Worm (Caenorhabditis elegans): ENCODE measurements around the gene nspg-8.

The nspg-8 gene

DNA sequence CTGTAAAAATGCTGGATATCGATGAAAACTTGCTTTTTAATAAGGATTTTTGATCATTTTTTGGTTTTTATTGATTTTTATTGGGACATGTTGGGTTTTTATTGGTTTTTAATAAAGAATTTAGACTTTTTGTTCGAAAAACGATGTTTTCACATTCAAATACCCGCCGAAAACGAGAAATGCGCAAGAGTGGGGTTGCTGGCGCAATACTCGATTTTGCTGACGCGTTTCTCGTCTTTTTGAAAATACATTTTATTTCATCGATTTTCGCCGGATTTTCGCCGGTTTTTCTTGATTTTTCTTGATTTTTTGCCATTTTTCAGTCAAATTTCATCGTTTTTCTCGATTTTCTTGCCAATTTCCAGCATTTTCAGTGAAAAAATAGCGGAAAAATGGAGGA is 39.1 kb upstream of the nspg-8 start, which contains the start of gene smr-1 (continued):
- TF ChIP-seq attf-3 (GFP tag; conservative IDR thresholded peaks at IDR 0.05) (peak; percentile 43; the same call in 1 of the 2 replicates), zfh-2 (GFP tag; conservative IDR thresholded peaks at IDR 0.05) (no peak), D2030.7 (GFP tag; IDR thresholded peaks at IDR 0.05) (peak; percentile 72), atf-7 (tag; optimal IDR thresholded peaks at IDR 0.05) (peak; percentile 30), lin-35 (GFP tag; optimal IDR thresholded peaks at IDR 0.05) (peak; percentile 57 to 95 (median 76)), fkh-3 (tag; optimal IDR thresholded peaks at IDR 0.05) (no peak), nhr-27 (tag; optimal IDR thresholded peaks at IDR 0.05) (no peak), ZK185.1 (tag; optimal IDR thresholded peaks at IDR 0.05; ENCODE audit: poor library complexity, severe bottlenecking) (no peak), mcd-1 (GFP tag; IDR thresholded peaks at IDR 0.05) (peak; percentile 92), F37B4.10 (GFP tag; IDR thresholded peaks at IDR 0.05) (0 out of 2 replicates have a peak, but pooled peaks have one; percentile 35), ztf-6 (GFP tag; IDR thresholded peaks at IDR 0.05) (no peak), Y53G8AR.9 (GFP tag; conservative IDR thresholded peaks at IDR 0.05) (peak; percentile 94), lin-54 (GFP tag; optimal IDR thresholded peaks at IDR 0.05) (peak; percentile 98), zim-3 (tag; optimal IDR thresholded peaks at IDR 0.05) (peak; percentile 26), ztf-26 (tag; optimal IDR thresholded peaks at IDR 0.05) (peak; percentile 41), tbp1 (GFP tag; optimal IDR thresholded peaks at IDR 0.05) (peak; percentile 68), ceh-100 (GFP tag; IDR thresholded peaks at IDR 0.05) (peak; percentile 49; the same call in 1 of the 2 replicates), lir-1 (GFP tag; conservative IDR thresholded peaks at IDR 0.05) (peak; percentile 56; the same call in 1 of the 2 replicates), lin-40 (tag; optimal IDR thresholded peaks at IDR 0.05) (peak; percentile 88), F49E8.2 (tag; optimal IDR thresholded peaks at IDR 0.05; ENCODE audit: insufficient read depth) (peak; percentile 49)

DNA sequence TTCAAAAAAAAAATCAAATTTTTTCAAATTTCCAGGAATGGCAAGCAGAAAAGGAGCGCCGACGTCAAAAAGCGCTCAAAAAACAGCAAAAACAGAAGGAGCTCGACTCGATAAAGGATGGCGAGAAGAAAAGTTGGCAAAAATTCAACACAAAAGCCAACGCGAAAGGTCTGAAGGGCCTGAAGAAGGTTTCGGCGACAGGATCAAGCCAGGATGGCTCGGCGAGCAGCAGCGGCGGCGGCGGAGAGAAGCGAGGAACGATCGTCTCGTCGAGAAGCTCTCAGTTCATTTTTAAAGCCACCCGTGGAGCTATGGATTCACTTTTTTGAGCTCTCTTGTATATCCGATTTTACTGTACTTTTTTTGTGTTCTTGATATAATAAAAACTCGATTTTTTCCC is 37.0 kb upstream of the nspg-8 start:
- TF ChIP-seq fkh-3 (tag; optimal IDR thresholded peaks at IDR 0.05) (no peak), mxl-1 (tag; optimal IDR thresholded peaks at IDR 0.05) (no peak), ets-4 (GFP tag; optimal IDR thresholded peaks at IDR 0.05) (no peak), hsf-1 (GFP tag; IDR thresholded peaks at IDR 0.05) (no peak), egrh-3 (GFP tag; IDR thresholded peaks at IDR 0.05) (peak; percentile 9; the same call in 1 of the 2 replicates), dpff-1 (tag; optimal IDR thresholded peaks at IDR 0.05) (no peak), F10E7.11 (tag; optimal IDR thresholded peaks at IDR 0.05) (no peak), zfh-2 (GFP tag; conservative IDR thresholded peaks at IDR 0.05) (peak; percentile 70), xnd-1 (tag; optimal IDR thresholded peaks at IDR 0.05) (no peak), F33H1.4 (GFP tag; IDR thresholded peaks at IDR 0.05) (no peak), ceh-27 (GFP tag; optimal IDR thresholded peaks at IDR 0.05) (no peak), F57A8.1 (GFP tag; optimal IDR thresholded peaks at IDR 0.05) (no peak)

DNA sequence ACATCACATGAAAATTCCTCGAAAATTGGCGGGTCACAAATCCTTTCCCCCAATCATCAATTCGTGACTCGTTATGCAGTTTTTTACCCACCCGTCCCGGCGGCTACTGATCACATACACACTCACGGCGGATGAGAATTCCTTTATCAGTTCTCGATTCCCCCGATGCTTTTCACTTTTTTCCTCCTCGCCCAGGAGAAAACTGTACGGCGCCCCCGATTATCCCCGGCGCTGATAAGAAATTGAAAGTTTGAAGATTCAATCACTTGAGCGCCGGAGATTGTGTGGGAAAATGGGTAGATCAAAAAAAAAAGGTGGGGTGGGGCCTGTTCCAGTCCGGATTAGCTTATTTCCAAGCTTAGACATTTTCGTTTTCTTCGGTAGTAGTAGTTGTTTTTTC is 34.0 kb upstream of the nspg-8 start:
- TF ChIP-seq ekl-4 (GFP tag; IDR thresholded peaks at IDR 0.05), result no peak

DNA sequence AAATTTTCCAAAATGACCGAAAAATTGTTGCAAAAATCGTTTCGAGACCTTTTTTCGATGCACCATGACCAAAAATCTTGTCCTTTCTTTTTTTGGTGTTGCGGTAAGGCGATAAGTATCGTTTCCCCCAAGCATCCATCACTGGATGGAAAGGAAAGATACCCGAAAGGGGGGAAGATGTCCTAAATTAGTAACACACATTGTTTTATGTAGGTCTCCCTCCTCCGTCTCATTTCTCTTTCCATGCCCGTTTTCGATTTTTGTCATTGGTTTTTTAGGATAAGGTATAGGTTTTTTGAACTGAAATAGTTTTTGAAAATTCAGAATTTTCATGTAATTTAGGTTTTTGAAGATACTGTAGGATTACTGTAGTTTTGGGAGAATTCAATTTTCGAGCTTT is 32.4 kb upstream of the nspg-8 start:
- TF ChIP-seq tbp1 (GFP tag; optimal IDR thresholded peaks at IDR 0.05) (no peak), athp-1 (tag; optimal IDR thresholded peaks at IDR 0.05) (no peak)

DNA sequence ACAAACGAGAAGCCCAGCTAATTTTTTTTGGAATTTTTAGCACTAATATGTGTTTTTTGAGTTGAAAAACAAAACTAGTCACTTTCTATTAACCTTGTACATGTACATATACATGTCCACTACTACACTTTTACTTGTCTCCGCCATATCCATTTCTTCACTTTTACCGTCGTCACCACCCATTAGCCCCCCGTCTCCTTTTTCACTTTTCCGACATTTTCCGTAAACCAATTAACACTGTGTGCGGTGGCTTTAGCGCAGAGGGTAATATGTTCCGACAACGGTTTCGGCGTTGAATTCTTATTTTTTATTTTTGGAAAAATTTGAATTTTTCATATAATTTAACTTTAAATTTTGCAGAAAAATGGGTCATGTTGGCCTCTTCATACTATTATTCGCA is 30.2 kb upstream of the nspg-8 start, which contains the start of gene cdh-12:
TSS of gene cdh-12 (plus strand) at position 365 of the 400 bp plus-strand sequence.
- TF ChIP-seq mcd-1 (GFP tag; IDR thresholded peaks at IDR 0.05) (no peak), madf-3 (GFP tag; IDR thresholded peaks at IDR 0.05) (no peak), pha-4 (tag; optimal IDR thresholded peaks at IDR 0.05) (no peak), sdz-38 (tag; optimal IDR thresholded peaks at IDR 0.05) (no peak), nhr-80 (tag; optimal IDR thresholded peaks at IDR 0.05) (no peak), mxl-1 (tag; optimal IDR thresholded peaks at IDR 0.05) (no peak), xnd-1 (tag; optimal IDR thresholded peaks at IDR 0.05) (no peak), bed-1 (GFP tag; IDR thresholded peaks at IDR 0.05) (no peak), T07F8.4 (tag; optimal IDR thresholded peaks at IDR 0.05) (no peak), lir-1 (GFP tag; conservative IDR thresholded peaks at IDR 0.05) (no peak), repo-1 (tag; optimal IDR thresholded peaks at IDR 0.05) (no peak), ets-4 (GFP tag; optimal IDR thresholded peaks at IDR 0.05) (no peak), hsf-1 (GFP tag; IDR thresholded peaks at IDR 0.05) (no peak), ztf-6 (GFP tag; IDR thresholded peaks at IDR 0.05) (no peak), ceh-79 (tag; optimal IDR thresholded peaks at IDR 0.05) (no peak), snpc-3.4 (tag; optimal IDR thresholded peaks at IDR 0.05) (no peak), nhr-27 (tag; optimal IDR thresholded peaks at IDR 0.05) (no peak), Y79H2A.3 (GFP tag; conservative IDR thresholded peaks at IDR 0.05) (no peak)
